Fruit fly (Drosophila melanogaster): ENCODE data around the gene Pmi.

Pmi gene

DNA sequence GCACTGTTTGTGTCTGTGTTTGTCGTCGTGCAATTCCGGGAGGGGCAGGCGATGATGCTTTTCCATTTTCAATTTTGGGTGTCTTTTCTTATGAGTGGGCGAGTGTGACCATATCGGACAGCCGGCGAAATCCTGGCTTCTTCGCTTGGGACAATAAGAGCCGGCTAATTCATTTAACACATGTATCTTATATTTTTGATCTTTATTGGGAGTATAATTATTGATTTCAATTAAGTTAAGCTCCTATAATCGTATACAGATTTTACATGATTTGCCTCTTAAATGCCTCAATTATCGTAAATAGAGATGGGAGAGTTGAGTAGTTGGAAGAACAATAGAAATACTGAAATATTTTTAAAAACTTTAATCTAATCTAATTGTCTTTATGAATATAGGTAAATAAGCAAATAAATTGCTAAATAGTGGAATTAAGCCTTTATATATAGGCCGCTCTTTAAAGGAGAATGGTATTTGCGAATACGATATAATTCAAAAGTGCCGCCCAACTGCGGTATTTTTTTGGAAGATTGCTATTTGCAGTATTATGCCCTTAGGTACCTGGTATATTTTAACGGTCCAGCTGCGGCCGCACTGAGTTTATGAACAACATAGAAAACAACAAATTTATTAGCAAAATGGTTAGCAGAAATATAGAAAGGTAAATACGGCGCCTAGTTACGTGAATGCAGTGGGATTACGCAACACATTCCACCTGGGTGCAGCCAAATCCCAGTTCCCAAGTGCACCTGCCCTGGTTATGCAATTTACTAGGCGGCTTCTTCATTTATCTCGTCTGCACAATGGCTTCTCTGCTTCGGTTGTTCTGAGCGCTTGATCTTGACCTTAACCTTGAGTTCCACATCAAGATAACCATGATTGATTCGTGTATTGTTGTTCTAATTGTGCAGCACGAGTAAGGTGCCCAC, at the start of gene Pmi, which contains the start of the genes Myt1 and PGRP-LD (continued):
- no peak for TF ChIP-seq vvl (GFP tag; IDR thresholded peaks at IDR 0.05)
- no peak for TF ChIP-seq CG14014 (GFP tag; IDR thresholded peaks at IDR 0.05)
- TF ChIP-seq CG18262 (tag; optimal IDR thresholded peaks at IDR 0.05) = no peak
- TF ChIP-seq CG43689 (GFP tag; IDR thresholded peaks at IDR 0.05) = no peak
- peak; percentile 16; the same call in 1 of the 2 replicates for TF ChIP-seq CG13287 (GFP tag; IDR thresholded peaks at IDR 0.05; ENCODE audit: partially characterized antibody)
- no peak for TF ChIP-seq Hr3 (GFP tag; optimal IDR thresholded peaks at IDR 0.05)
- TF ChIP-seq ato (GFP tag; IDR thresholded peaks at IDR 0.05; ENCODE audit: partially characterized antibody) = no peak
- no peak for TF ChIP-seq HLHmδ (GFP tag; optimal IDR thresholded peaks at IDR 0.05)
- no peak for TF ChIP-seq seq (GFP tag; IDR thresholded peaks at IDR 0.05)
- TF ChIP-seq gfzf (GFP tag; optimal IDR thresholded peaks at IDR 0.05) = peak; percentile 81
- no peak for TF ChIP-seq Chrac-16 (GFP tag; optimal IDR thresholded peaks at IDR 0.05)
- TF ChIP-seq YL-1 (GFP tag; optimal IDR thresholded peaks at IDR 0.05) = peak; percentile 26
- TF ChIP-seq danr (GFP tag; IDR thresholded peaks at IDR 0.05) = no peak
- no peak for TF ChIP-seq lab (GFP tag; optimal IDR thresholded peaks at IDR 0.05)
- TF ChIP-seq CG10321 (GFP tag; IDR thresholded peaks at IDR 0.05) = no peak
- TF ChIP-seq chif (GFP tag; optimal IDR thresholded peaks at IDR 0.05) = no peak
- TF ChIP-seq CG7786 (GFP tag; optimal IDR thresholded peaks at IDR 0.05) = no peak
- TF ChIP-seq CG31224 (GFP tag; IDR thresholded peaks at IDR 0.05) = no peak
- no peak for TF ChIP-seq peb (GFP tag; IDR thresholded peaks at IDR 0.05)
- no peak for TF ChIP-seq CG17359 (tag; optimal IDR thresholded peaks at IDR 0.05)
- no peak for TF ChIP-seq CG17912 (GFP tag; optimal IDR thresholded peaks at IDR 0.05)
- peak; percentile 2 for TF ChIP-seq lbe (GFP tag; optimal IDR thresholded peaks at IDR 0.05)
- no peak for TF ChIP-seq CG1024 (GFP tag; IDR thresholded peaks at IDR 0.05)
- TF ChIP-seq CG30403 (GFP tag; optimal IDR thresholded peaks at IDR 0.05) = peak; percentile 13
- TF ChIP-seq CG9932 (GFP tag; IDR thresholded peaks at IDR 0.05) = no peak
- TF ChIP-seq Hand (GFP tag; optimal IDR thresholded peaks at IDR 0.05) = no peak
- TF ChIP-seq Ssrp (tag; optimal IDR thresholded peaks at IDR 0.05) = no peak
- peak in 1 of 2 experiments; percentile 98 for TF ChIP-seq Pdp1 (GFP tag; optimal IDR thresholded peaks at IDR 0.05)
- TF ChIP-seq bowl (GFP tag; IDR thresholded peaks at IDR 0.05) = no peak
- TF ChIP-seq CG14710 (tag; optimal IDR thresholded peaks at IDR 0.05) = peak; percentile 49
- no peak for TF ChIP-seq CG16863 (GFP tag; optimal IDR thresholded peaks at IDR 0.05)
- no peak for TF ChIP-seq CG8765 (GFP tag; IDR thresholded peaks at IDR 0.05)
- TF ChIP-seq Poxn (GFP tag; IDR thresholded peaks at IDR 0.05) = no peak
- no peak for TF ChIP-seq CG12769 (tag; optimal IDR thresholded peaks at IDR 0.05)
- no peak for TF ChIP-seq kni (GFP tag; optimal IDR thresholded peaks at IDR 0.05)
- 0 out of 4 replicates have a peak, but pooled peaks have one; percentile 23 for TF ChIP-seq Dll (GFP tag; IDR thresholded peaks at IDR 0.05; ENCODE audit: partially characterized antibody)
- no peak for TF ChIP-seq schlank (tag; optimal IDR thresholded peaks at IDR 0.05)
- no peak for TF ChIP-seq tin (GFP tag; optimal IDR thresholded peaks at IDR 0.05)
- TF ChIP-seq Dip3 (GFP tag; optimal IDR thresholded peaks at IDR 0.05) = no peak
- no peak for TF ChIP-seq CG1603 (tag; optimal IDR thresholded peaks at IDR 0.05)
- no peak for TF ChIP-seq Hr39 (optimal IDR thresholded peaks at IDR 0.05)
- TF ChIP-seq CoRest (tag; optimal IDR thresholded peaks at IDR 0.05) = peak; percentile 10
- no peak for TF ChIP-seq CG2889 (GFP tag; IDR thresholded peaks at IDR 0.05)
- no peak for TF ChIP-seq CG34376 (GFP tag; optimal IDR thresholded peaks at IDR 0.05)
- TF ChIP-seq CG14965 (GFP tag; optimal IDR thresholded peaks at IDR 0.05; ENCODE audit: borderline replicate concordance) = no peak
- TF ChIP-seq CG7987 (GFP tag; optimal IDR thresholded peaks at IDR 0.05) = no peak
- no peak for TF ChIP-seq CG17829 (tag; optimal IDR thresholded peaks at IDR 0.05)
- TF ChIP-seq tll (GFP tag; optimal IDR thresholded peaks at IDR 0.05) = no peak
- TF ChIP-seq sob (GFP tag; IDR thresholded peaks at IDR 0.05) = no peak

Data from whole organism, embryonic.